Worm (Caenorhabditis elegans): ENCODE results near the gene fbxa-81.
"Not testable (repeated sequence)": the region's sequence is repeated elsewhere in the genome, so short reads cannot be mapped to it uniquely, and the experiment has no call there.

fbxa-81 gene

ce11 chrX:14525325-14526305 is 16.3 kb downstream of the fbxa-81 start (continued):
- TF ChIP-seq nfya-1 (tag; optimal IDR thresholded peaks at IDR 0.05; ENCODE audit: insufficient read depth), result peak; percentile 96
- TF ChIP-seq ceh-9 (tag; optimal IDR thresholded peaks at IDR 0.05), result peak; percentile 100
- peak; percentile 37 for TF ChIP-seq mml-1 (tag; optimal IDR thresholded peaks at IDR 0.05)
- TF ChIP-seq elt-3 (tag; optimal IDR thresholded peaks at IDR 0.05), result peak; percentile 67 to 99 (median 79)
- peak; percentile 80 for TF ChIP-seq sea-2 (GFP tag; optimal IDR thresholded peaks at IDR 0.05)
- TF ChIP-seq elt-1 (tag; optimal IDR thresholded peaks at IDR 0.05), result peak; percentile 73
- peak; percentile 98 for TF ChIP-seq nhr-25 (tag; optimal IDR thresholded peaks at IDR 0.05)
- TF ChIP-seq egl-5 (tag; optimal IDR thresholded peaks at IDR 0.05), result peak; percentile 100
- peak; percentile 97 for TF ChIP-seq fkh-10 (GFP tag; optimal IDR thresholded peaks at IDR 0.05)
- TF ChIP-seq nhr-76 (tag; optimal IDR thresholded peaks at IDR 0.05), result peak; percentile 89
- TF ChIP-seq nhr-237 (tag; optimal IDR thresholded peaks at IDR 0.05), result peak; percentile 87
- peak; percentile 71 for TF ChIP-seq ZK546.5 (tag; optimal IDR thresholded peaks at IDR 0.05)
- peak; percentile 90 for TF ChIP-seq pqm-1 (tag; optimal IDR thresholded peaks at IDR 0.05)
- peak; percentile 90 for TF ChIP-seq mdl-1 (tag; optimal IDR thresholded peaks at IDR 0.05)
- TF ChIP-seq nhr-43 (tag; optimal IDR thresholded peaks at IDR 0.05; ENCODE audit: poor library complexity, severe bottlenecking), result peak; percentile 99
- TF ChIP-seq hmg-11 (tag; optimal IDR thresholded peaks at IDR 0.05), result peak; percentile 93
- TF ChIP-seq nhr-67 (tag; optimal IDR thresholded peaks at IDR 0.05), result peak; percentile 75
- TF ChIP-seq jun-1 (tag; optimal IDR thresholded peaks at IDR 0.05), result peak; percentile 100
- peak; percentile 98 for TF ChIP-seq egl-27 (tag; optimal IDR thresholded peaks at IDR 0.05)
- TF ChIP-seq tbx-2 (tag; optimal IDR thresholded peaks at IDR 0.05), result peak; percentile 99
- TF ChIP-seq elt-2 (tag; optimal IDR thresholded peaks at IDR 0.05), result peak; percentile 89

- TF ChIP-seq mdl-1, zag-1, elt-2 (tag; optimal IDR thresholded peaks at IDR 0.05): not testable (repeated sequence)
Observed at ce11 chrX:14525081-14525324, 16.9 kb downstream of the fbxa-81 start, which contains the start of gene nspc-17. TSS of gene nspc-17 (minus strand) at chrX:14525181.

- TF ChIP-seq tbx-2 (tag; optimal IDR thresholded peaks at IDR 0.05), result no peak
- no peak for TF ChIP-seq hmg-11 (tag; optimal IDR thresholded peaks at IDR 0.05)
- TF ChIP-seq lin-15B (tag; optimal IDR thresholded peaks at IDR 0.05), result no peak
- TF ChIP-seq daf-12 (tag; optimal IDR thresholded peaks at IDR 0.05), result no peak
- no peak for TF ChIP-seq ztf-11 (tag; optimal IDR thresholded peaks at IDR 0.05)
- no peak for TF ChIP-seq R02D3.7 (tag; optimal IDR thresholded peaks at IDR 0.05)
- no peak for TF ChIP-seq ceh-9 (tag; optimal IDR thresholded peaks at IDR 0.05)
- TF ChIP-seq egl-27 (tag; optimal IDR thresholded peaks at IDR 0.05), result no peak
- TF ChIP-seq ceh-16 (tag; optimal IDR thresholded peaks at IDR 0.05), result no peak
- no peak for TF ChIP-seq aly-2 (tag; optimal IDR thresholded peaks at IDR 0.05)
- TF ChIP-seq nhr-25 (tag; optimal IDR thresholded peaks at IDR 0.05), result no peak
- TF ChIP-seq nhr-23 (tag; optimal IDR thresholded peaks at IDR 0.05), result no peak
- no peak for TF ChIP-seq nhr-28 (tag; optimal IDR thresholded peaks at IDR 0.05)
- no peak for TF ChIP-seq nfya-1 (tag; optimal IDR thresholded peaks at IDR 0.05; ENCODE audit: insufficient read depth)
- no peak for TF ChIP-seq ceh-28 (tag; optimal IDR thresholded peaks at IDR 0.05)
- TF ChIP-seq elt-3 (tag; optimal IDR thresholded peaks at IDR 0.05), result no peak
- no peak for TF ChIP-seq pha-4 (tag; optimal IDR thresholded peaks at IDR 0.05)
- TF ChIP-seq ZK546.5 (tag; optimal IDR thresholded peaks at IDR 0.05), result no peak
Observed at ce11 chrX:14523275-14523674, 18.6 kb downstream of the fbxa-81 start, which contains the start of gene nspc-16. TSS of gene nspc-16 (plus strand) at chrX:14523575.

- TF ChIP-seq elt-2 (tag; optimal IDR thresholded peaks at IDR 0.05), result no peak
- TF ChIP-seq hmg-11 (tag; optimal IDR thresholded peaks at IDR 0.05), result no peak
- no peak for TF ChIP-seq elt-3 (tag; optimal IDR thresholded peaks at IDR 0.05)
- no peak for TF ChIP-seq nhr-25 (tag; optimal IDR thresholded peaks at IDR 0.05)
- TF ChIP-seq nhr-23 (tag; optimal IDR thresholded peaks at IDR 0.05), result no peak
Observed at ce11 chrX:14520463-14520862, 21.4 kb downstream of the fbxa-81 start, which contains the start of gene D1025.1. TSS of gene D1025.1 (plus strand) at chrX:14520763.

- no peak for TF ChIP-seq pha-4 (tag; optimal IDR thresholded peaks at IDR 0.05)
- TF ChIP-seq pqm-1 (tag; optimal IDR thresholded peaks at IDR 0.05), result no peak
- TF ChIP-seq snpc-4 (tag; optimal IDR thresholded peaks at IDR 0.05), result peak; percentile 19
- TF ChIP-seq mml-1 (tag; optimal IDR thresholded peaks at IDR 0.05), result no peak
- TF ChIP-seq ama-1 (optimal IDR thresholded peaks at IDR 0.05), result no peak
- TF ChIP-seq ceh-28 (tag; optimal IDR thresholded peaks at IDR 0.05), result no peak
- no peak for TF ChIP-seq nhr-28 (tag; optimal IDR thresholded peaks at IDR 0.05)
- TF ChIP-seq ztf-4 (tag; optimal IDR thresholded peaks at IDR 0.05), result no peak
- no peak for TF ChIP-seq tbx-2 (tag; optimal IDR thresholded peaks at IDR 0.05)
Observed at ce11 chrX:14517842-14518241, 24.1 kb downstream of the fbxa-81 start.

All from whole organism, L3 larva.